Fruit fly (Drosophila melanogaster) Kc167 (cell line): Measurements from ENCODE around the gene Gk2.

Experiments used
- Myc ChIP-seq: fragments of >200 bp; optimal IDR thresholded peaks from 2 replicates; lab custom pipeline; 2017; ENCODE audit warnings: missing external identifiers
- Sin3A ChIP-seq: fragments of >200 bp; optimal IDR thresholded peaks from 2 replicates; lab custom pipeline; 2018; ENCODE audit warnings: missing external identifiers
- h ChIP-seq: fragments of >200 bp; optimal IDR thresholded peaks from 3 replicates; lab custom pipeline; 2018; ENCODE audit warnings: missing external identifiers
- insv ChIP-seq: fragments of >200 bp; optimal IDR thresholded peaks from 3 replicates; lab custom pipeline; 2018; ENCODE audit warnings: missing external identifiers
- psq ChIP-seq: fragments of >200 bp; optimal IDR thresholded peaks from 2 replicates; lab custom pipeline; 2017; ENCODE audit warnings: missing external identifiers
- ttk ChIP-seq: sonication (Bioruptor generic); optimal IDR thresholded peaks from 2 replicates; lab custom pipeline; 2017; ENCODE audit warnings: missing external identifiers

The Gk2 gene

dm6 chr3L:1741655-1742551 lies 3.7 kb downstream of the Gk2 start:
- TF ChIP-seq ttk, result no peak

dm6 chr3L:1742552-1743097 lies 4.4 kb downstream of the Gk2 start:
- TF ChIP-seq Myc, result no peak
- TF ChIP-seq insv (lab: Kevin White, UChicago), result no peak
- no peak for TF ChIP-seq ttk
- TF ChIP-seq Sin3A (lab: Kevin White, UChicago), result no peak
- TF ChIP-seq psq (lab: Kevin White, UChicago), result no peak
- no peak for TF ChIP-seq h

dm6 chr3L:1745432-1745831 lies 7.2 kb downstream of the Gk2 start:
- no peak for TF ChIP-seq Myc
- TF ChIP-seq Sin3A (lab: Kevin White, UChicago), result no peak
- no peak for TF ChIP-seq ttk
- no peak for TF ChIP-seq insv (lab: Kevin White, UChicago)
- TF ChIP-seq psq (lab: Kevin White, UChicago), result no peak
- TF ChIP-seq h, result no peak

dm6 chr3L:1746338-1747199 lies 8.4 kb downstream of the Gk2 start, which contains the start of gene CG13921:
CG13921 (plus strand) TSS chr3L:1746907.
- TF ChIP-seq insv (lab: Kevin White, UChicago) (no peak), Myc (no peak), Sin3A (lab: Kevin White, UChicago) (no peak), ttk (no peak), psq (lab: Kevin White, UChicago) (no peak), h (no peak)

- no peak for TF ChIP-seq h
- no peak for TF ChIP-seq Myc
- no peak for TF ChIP-seq ttk
- no peak for TF ChIP-seq Sin3A (lab: Kevin White, UChicago)
- no peak for TF ChIP-seq insv (lab: Kevin White, UChicago)
- no peak for TF ChIP-seq psq (lab: Kevin White, UChicago)
These were observed 10.0 kb downstream of the Gk2 start for dm6 chr3L:1748218-1748617.

dm6 chr3L:1754262-1754661 lies 16.1 kb downstream of the Gk2 start:
- TF ChIP-seq Myc, result no peak
- TF ChIP-seq insv (lab: Kevin White, UChicago), result no peak
- no peak for TF ChIP-seq h
- TF ChIP-seq psq (lab: Kevin White, UChicago), result no peak
- no peak for TF ChIP-seq ttk
- no peak for TF ChIP-seq Sin3A (lab: Kevin White, UChicago)

dm6 chr3L:1754935-1755334 lies 16.7 kb downstream of the Gk2 start:
- TF ChIP-seq ttk (no peak), insv (lab: Kevin White, UChicago) (no peak), Sin3A (lab: Kevin White, UChicago) (no peak), psq (lab: Kevin White, UChicago) (no peak), h (no peak), Myc (no peak)

dm6 chr3L:1755458-1755984 lies 17.3 kb downstream of the Gk2 start, which contains the start of gene Cht2:
Cht2 (minus strand) TSS chr3L:1755934.
- TF ChIP-seq ttk (no peak), psq (lab: Kevin White, UChicago) (no peak), insv (lab: Kevin White, UChicago) (no peak)

dm6 chr3L:1756143-1756542 lies 17.9 kb downstream of the Gk2 start, which contains the start of gene CG8001:
CG8001 (plus strand) TSS chr3L:1756159.
- TF ChIP-seq Myc, result no peak
- no peak for TF ChIP-seq Sin3A (lab: Kevin White, UChicago)

- no peak for TF ChIP-seq ttk
- no peak for TF ChIP-seq Myc
- no peak for TF ChIP-seq h
- TF ChIP-seq insv (lab: Kevin White, UChicago), result no peak
- no peak for TF ChIP-seq Sin3A (lab: Kevin White, UChicago)
- no peak for TF ChIP-seq psq (lab: Kevin White, UChicago)
These were observed 33.5 kb downstream of the Gk2 start, which contains the start of gene Dhc62B for dm6 chr3L:1771658-1772057. Dhc62B (minus strand) TSS chr3L:1771758.

dm6 chr3L:1772593-1772992 lies 34.4 kb downstream of the Gk2 start:
- TF ChIP-seq Myc, result no peak
- no peak for TF ChIP-seq ttk
- no peak for TF ChIP-seq h
- no peak for TF ChIP-seq psq (lab: Kevin White, UChicago)
- TF ChIP-seq Sin3A (lab: Kevin White, UChicago), result no peak
- no peak for TF ChIP-seq insv (lab: Kevin White, UChicago)
